Comparison of ENCODE assay signal across 2 worm cellular contexts in the genomic region with DNA sequence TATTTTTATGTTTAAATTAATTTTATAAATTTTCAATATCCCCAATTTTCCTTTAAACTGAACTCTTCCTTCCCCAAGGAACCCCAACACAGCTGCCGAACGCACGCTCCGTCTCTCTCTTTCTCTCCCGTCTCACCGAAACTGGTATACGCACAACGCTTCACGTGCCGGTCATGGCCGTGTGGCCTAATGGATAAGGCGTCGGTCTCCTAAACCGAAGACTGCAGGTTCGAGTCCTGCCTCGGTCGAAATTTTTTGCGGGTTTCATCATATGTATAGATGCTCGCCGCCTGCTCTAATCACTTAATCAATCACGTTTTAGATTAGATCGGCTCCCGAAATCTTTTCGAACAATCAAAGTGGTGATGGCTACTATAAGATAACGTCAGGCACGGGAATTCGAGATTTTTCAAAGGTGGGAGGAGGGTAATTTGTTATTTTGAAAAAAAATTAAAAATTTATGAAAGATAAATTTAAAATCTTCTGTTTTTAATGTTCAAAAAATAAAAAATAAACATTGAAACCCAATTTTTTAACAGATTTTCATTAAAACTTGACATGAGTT.
TF ChIP-seq lines count a peak whose summit lies in the region.

No protein-coding gene starts in this region.

TF ChIP-seq in whole organism, L4 larva, 104 proteins besides CTCF, POLR2A, EP300 and RAD21 (continued from another document):
- TF ChIP-seq php-3 (GFP tag; IDR thresholded peaks at IDR 0.05; lab: Robert Waterston, UW) (peak; percentile 64), lin-13 (GFP tag; optimal IDR thresholded peaks at IDR 0.05; lab: Kevin White, UChicago) (peak; percentile 17), spr-3 (GFP tag; optimal IDR thresholded peaks at IDR 0.05; lab: Kevin White, UChicago) (peak; percentile 66), dmd-8 (GFP tag; IDR thresholded peaks at IDR 0.05; lab: Robert Waterston, UW) (peak; percentile 86), sdz-12 (GFP tag; optimal IDR thresholded peaks at IDR 0.05; lab: Kevin White, UChicago) (peak; percentile 49), pqm-1 (tag; optimal IDR thresholded peaks at IDR 0.05; lab: Kevin White, UChicago) (no peak), nhr-111 (GFP tag; optimal IDR thresholded peaks at IDR 0.05; lab: Kevin White, UChicago) (no peak), lin-1 (GFP tag; IDR thresholded peaks at IDR 0.05; lab: Robert Waterston, UW) (peak; percentile 68; the same call in 1 of the 2 replicates), mes-2 (tag; optimal IDR thresholded peaks at IDR 0.05; lab: Kevin White, UChicago; ENCODE audit: poor library complexity, severe bottlenecking) (peak; percentile 79), spr-1 (tag; optimal IDR thresholded peaks at IDR 0.05; lab: Kevin White, UChicago) (peak; percentile 43), dmd-6 (GFP tag; IDR thresholded peaks at IDR 0.05; lab: Robert Waterston, UW) (peak; percentile 71), madf-9 (GFP tag; conservative IDR thresholded peaks at IDR 0.05; lab: Robert Waterston, UW) (peak; percentile 83), dmd-9 (GFP tag; IDR thresholded peaks at IDR 0.05; lab: Robert Waterston, UW) (0 out of 2 replicates have a peak, but pooled peaks have one; percentile 51), ztf-7 (tag; optimal IDR thresholded peaks at IDR 0.05; lab: Kevin White, UChicago) (peak; percentile 37), F37D6.2 (tag; optimal IDR thresholded peaks at IDR 0.05; lab: Kevin White, UChicago) (peak; percentile 34), nhr-11 (tag; optimal IDR thresholded peaks at IDR 0.05; lab: Kevin White, UChicago) (peak; percentile 62), hlh-11 (tag; optimal IDR thresholded peaks at IDR 0.05; lab: Kevin White, UChicago) (peak; percentile 64), fos-1 (tag; optimal IDR thresholded peaks at IDR 0.05; lab: Kevin White, UChicago) (no peak), nhr-77 (tag; optimal IDR thresholded peaks at IDR 0.05; lab: Kevin White, UChicago) (no peak), mxl-2 (GFP tag; conservative IDR thresholded peaks at IDR 0.05; lab: Robert Waterston, UW) (no peak), duxl-1 (tag; optimal IDR thresholded peaks at IDR 0.05; lab: Kevin White, UChicago; ENCODE audit: poor library complexity) (peak; percentile 58), dve-1 (tag; optimal IDR thresholded peaks at IDR 0.05; lab: Kevin White, UChicago; ENCODE audit: insufficient read depth) (no peak), ces-1 (GFP tag; optimal IDR thresholded peaks at IDR 0.05; lab: Kevin White, UChicago) (no peak), ZK546.5 (tag; optimal IDR thresholded peaks at IDR 0.05; lab: Kevin White, UChicago) (no peak), mxl-3 (GFP tag; optimal IDR thresholded peaks at IDR 0.05; lab: Kevin White, UChicago) (peak; percentile 72), arid-1 (GFP tag; conservative IDR thresholded peaks at IDR 0.05; lab: Robert Waterston, UW) (peak; percentile 67), zfp-2 (tag; optimal IDR thresholded peaks at IDR 0.05; lab: Kevin White, UChicago) (peak; percentile 43), ceh-62 (tag; optimal IDR thresholded peaks at IDR 0.05; lab: Kevin White, UChicago) (no peak), egl-43 (GFP tag; IDR thresholded peaks at IDR 0.05; lab: Robert Waterston, UW) (peak; percentile 92)

TF ChIP-seq in whole organism, late embryonic, 69 proteins besides CTCF, POLR2A, EP300 and RAD21 (continued from another document):
- TF ChIP-seq ceh-14 (tag; optimal IDR thresholded peaks at IDR 0.05; lab: Kevin White, UChicago) (peak; percentile 59), ceh-2 (tag; optimal IDR thresholded peaks at IDR 0.05; lab: Kevin White, UChicago) (peak; percentile 73), tbx-7 (tag; optimal IDR thresholded peaks at IDR 0.05; lab: Kevin White, UChicago) (peak; percentile 40), ceh-48 (tag; optimal IDR thresholded peaks at IDR 0.05; lab: Kevin White, UChicago) (peak; percentile 87), nhr-232 (tag; optimal IDR thresholded peaks at IDR 0.05; lab: Kevin White, UChicago) (peak; percentile 92), ceh-34 (tag; optimal IDR thresholded peaks at IDR 0.05; lab: Kevin White, UChicago) (peak; percentile 91), Y22D7AL.16 (tag; optimal IDR thresholded peaks at IDR 0.05; lab: Kevin White, UChicago) (peak; percentile 92), gmeb-2 (tag; optimal IDR thresholded peaks at IDR 0.05; lab: Kevin White, UChicago) (peak; percentile 91), fkh-6 (tag; optimal IDR thresholded peaks at IDR 0.05; lab: Kevin White, UChicago) (peak; percentile 90), ceh-31 (tag; optimal IDR thresholded peaks at IDR 0.05; lab: Kevin White, UChicago) (peak; percentile 80), hlh-15 (tag; optimal IDR thresholded peaks at IDR 0.05; lab: Kevin White, UChicago) (peak; percentile 84)
